Worm (Caenorhabditis elegans): ENCODE data around the gene H05C05.2.

- TF ChIP-seq C17E4.6 (GFP tag; IDR thresholded peaks at IDR 0.05) (no peak), snpc-1.3 (tag; optimal IDR thresholded peaks at IDR 0.05; ENCODE audit: insufficient read depth) (no peak), madf-3 (GFP tag; IDR thresholded peaks at IDR 0.05) (no peak), die-1 (tag; optimal IDR thresholded peaks at IDR 0.05) (no peak), F57C9.4 (tag; optimal IDR thresholded peaks at IDR 0.05) (no peak), hlh-26 (GFP tag; conservative IDR thresholded peaks at IDR 0.05) (no peak), ceh-79 (tag; optimal IDR thresholded peaks at IDR 0.05) (no peak)
Measured at ce11 chrIII:2983044-2983443, 17.6 kb upstream of the H05C05.2 start.

Data from whole organism, young adult.